Fruit fly (Drosophila melanogaster) whole organism, pupa: Measurements from ENCODE around the gene Vdup1.

Source experiments
- CG10348 ChIP-seq: fragments of 200-800 bp; sonication (Bioruptor generic); IDR thresholded peaks from 2 replicates; pipeline ENCODE4 v1.3.6; 2022; ENCODE audit warnings: missing biosample characterization, missing genetic modification characterization
- CG12605 ChIP-seq: fragments of 200-800 bp; sonication (Bioruptor generic); IDR thresholded peaks from 2 replicates; pipeline ENCODE4 v1.3.6; 2022; ENCODE audit warnings: missing biosample characterization, missing genetic modification characterization
- CG14655 ChIP-seq: fragments of 200-800 bp; sonication (Bioruptor generic); optimal IDR thresholded peaks from 3 replicates; lab custom pipeline; 2017; ENCODE audit warnings: mild to moderate bottlenecking, missing biosample characterization, missing genetic modification reagents, missing genetic modification characterization
- CG8159 ChIP-seq: fragments of 200-800 bp; sonication (Bioruptor generic); optimal IDR thresholded peaks from 3 replicates; lab custom pipeline; 2018; ENCODE audit warnings: missing biosample characterization, mild to moderate bottlenecking, missing genetic modification characterization, moderate library complexity
- D1 ChIP-seq: fragments of 200-800 bp; sonication (Bioruptor generic); optimal IDR thresholded peaks from 2 replicates; lab custom pipeline; 2018; ENCODE audit warnings: missing biosample characterization, mild to moderate bottlenecking, missing genetic modification characterization, moderate library complexity
- EcR ChIP-seq: fragments of 200-800 bp; sonication (Bioruptor generic); optimal IDR thresholded peaks from 3 replicates; lab custom pipeline; 2019; ENCODE audit warnings: missing biosample characterization, missing genetic modification characterization, mild to moderate bottlenecking, moderate library complexity, missing genetic modification reagents
- Ets98B ChIP-seq: fragments of 200-800 bp; sonication (Bioruptor generic); IDR thresholded peaks from 2 replicates; pipeline ENCODE4 v1.3.6; 2022; ENCODE audit warnings: missing biosample characterization, missing genetic modification characterization
- Pif1B ChIP-seq: fragments of 200-800 bp; sonication (Bioruptor generic); optimal IDR thresholded peaks from 3 replicates; lab custom pipeline; 2016; ENCODE audit warnings: missing biosample characterization, missing genetic modification characterization
- Snoo ChIP-seq: fragments of 200-800 bp; sonication (Bioruptor generic); optimal IDR thresholded peaks from 3 replicates; lab custom pipeline; 2017; ENCODE audit warnings: missing biosample characterization, mild to moderate bottlenecking, missing genetic modification characterization, inconsistent platforms

DNA sequence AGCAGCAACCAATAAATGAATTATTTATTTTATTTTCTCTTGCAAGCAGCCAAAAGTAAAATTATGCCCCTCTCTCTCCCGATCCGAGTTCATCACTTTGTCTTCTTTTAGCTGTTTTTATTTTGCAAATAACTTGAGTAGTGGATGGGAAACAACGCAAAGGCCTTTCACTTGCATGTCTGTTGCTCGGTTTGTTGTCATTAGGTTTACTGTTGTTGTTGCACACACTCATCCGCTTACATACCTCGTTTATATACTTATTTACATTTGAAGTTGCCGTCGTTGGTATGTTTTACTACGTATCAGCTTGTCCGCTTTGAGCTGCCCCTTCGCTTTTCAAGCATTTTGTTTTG, 48.0 kb downstream of the Vdup1 start:
- TF ChIP-seq CG12605 (GFP tag; lab: Robert Waterston, UW), result no peak
- no peak for TF ChIP-seq CG10348
- TF ChIP-seq Pif1B (GFP tag; lab: Kevin White, UChicago), result no peak
- TF ChIP-seq Ets98B, result no peak
- TF ChIP-seq Snoo (tag; lab: Kevin White, UChicago), result no peak
- no peak for TF ChIP-seq CG8159
- TF ChIP-seq CG14655, result no peak
- TF ChIP-seq EcR (GFP tag; lab: Kevin White, UChicago), result no peak
- no peak for TF ChIP-seq D1
